Worm (Caenorhabditis elegans): ENCODE results near the gene F40G12.5.

The F40G12.5 gene

ce11 chrV:14230788-14231583 is 39.6 kb downstream of the F40G12.5 start:
- TF ChIP-seq ceh-39 (tag; optimal IDR thresholded peaks at IDR 0.05) (no peak), lsy-2 (tag; optimal IDR thresholded peaks at IDR 0.05) (no peak), blmp-1 (tag; optimal IDR thresholded peaks at IDR 0.05) (peak; percentile 68), elt-3 (tag; optimal IDR thresholded peaks at IDR 0.05) (no peak), hlh-1 (tag; optimal IDR thresholded peaks at IDR 0.05) (no peak), mls-2 (tag; optimal IDR thresholded peaks at IDR 0.05) (no peak), unc-120 (tag; optimal IDR thresholded peaks at IDR 0.05; ENCODE audit: poor library complexity, severe bottlenecking) (no peak)

DNA sequence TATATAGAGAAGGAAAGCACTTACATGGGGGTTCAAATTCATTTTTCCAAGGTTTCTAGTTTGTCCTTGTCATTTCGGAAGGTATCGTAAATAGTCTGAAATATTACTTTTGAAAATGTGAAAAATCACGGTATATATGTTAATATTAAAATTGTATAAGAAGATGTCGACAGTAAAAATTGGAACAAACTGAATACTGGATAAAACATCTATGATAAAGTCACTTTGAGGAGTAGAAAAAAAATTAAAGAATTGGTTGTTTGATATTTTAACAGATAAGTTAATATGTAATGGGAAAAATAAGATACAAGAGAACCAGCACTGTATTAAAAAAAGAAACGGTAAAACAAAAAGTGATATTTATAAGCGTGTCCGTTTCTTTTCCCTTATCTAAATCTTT is 44.3 kb downstream of the F40G12.5 start, which contains the start of gene nep-21:
TSS of gene nep-21 (minus strand) at position 101 of the 400 bp plus-strand sequence.
- no peak for TF ChIP-seq ceh-83 (GFP tag; optimal IDR thresholded peaks at IDR 0.05)
- TF ChIP-seq ceh-43 (GFP tag; optimal IDR thresholded peaks at IDR 0.05): no peak
- no peak for TF ChIP-seq unc-62 (GFP tag; optimal IDR thresholded peaks at IDR 0.05)
- no peak for TF ChIP-seq elt-3 (tag; optimal IDR thresholded peaks at IDR 0.05)
- no peak for TF ChIP-seq lin-32 (GFP tag; optimal IDR thresholded peaks at IDR 0.05)
- TF ChIP-seq ces-1 (GFP tag; optimal IDR thresholded peaks at IDR 0.05): no peak
- no peak for TF ChIP-seq sem-2 (GFP tag; optimal IDR thresholded peaks at IDR 0.05)
- no peak for TF ChIP-seq flh-1 (GFP tag; optimal IDR thresholded peaks at IDR 0.05)
- no peak for TF ChIP-seq drap-1 (GFP tag; optimal IDR thresholded peaks at IDR 0.05)
- no peak for TF ChIP-seq snpc-4 (tag; optimal IDR thresholded peaks at IDR 0.05)
- TF ChIP-seq unc-120 (tag; optimal IDR thresholded peaks at IDR 0.05; ENCODE audit: poor library complexity, severe bottlenecking): no peak
- no peak for TF ChIP-seq tbx-8 (GFP tag; optimal IDR thresholded peaks at IDR 0.05)

DNA sequence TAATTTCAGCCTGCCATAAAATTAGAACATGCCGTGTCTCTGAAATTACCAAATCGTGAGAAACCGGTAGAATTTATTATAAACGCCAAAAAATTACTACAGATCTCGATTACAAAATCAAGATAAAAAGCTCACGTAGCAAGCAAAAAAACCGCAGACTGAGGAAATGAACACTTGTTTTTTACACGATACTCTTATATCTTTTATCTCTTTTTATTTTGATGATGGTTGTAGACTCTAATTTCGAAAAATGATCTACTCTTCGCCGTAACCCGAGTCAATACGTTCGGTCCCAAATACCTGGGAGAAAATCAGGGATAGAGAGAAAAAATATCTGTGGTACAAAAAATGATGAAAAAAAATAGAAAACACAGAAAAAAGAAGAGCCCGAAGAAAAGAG is 47.5 kb downstream of the F40G12.5 start:
- TF ChIP-seq nhr-76 (tag; optimal IDR thresholded peaks at IDR 0.05): no peak
- TF ChIP-seq nhr-28 (tag; optimal IDR thresholded peaks at IDR 0.05): no peak
- no peak for TF ChIP-seq flh-1 (GFP tag; optimal IDR thresholded peaks at IDR 0.05)
- no peak for TF ChIP-seq blmp-1 (tag; optimal IDR thresholded peaks at IDR 0.05)
- no peak for TF ChIP-seq hlh-1 (tag; optimal IDR thresholded peaks at IDR 0.05)
- TF ChIP-seq nhr-2 (tag; optimal IDR thresholded peaks at IDR 0.05): no peak
- TF ChIP-seq sptf-1 (tag; optimal IDR thresholded peaks at IDR 0.05): no peak
- TF ChIP-seq sem-2 (GFP tag; optimal IDR thresholded peaks at IDR 0.05): no peak
- TF ChIP-seq mab-5 (tag; optimal IDR thresholded peaks at IDR 0.05): no peak
- TF ChIP-seq drap-1 (GFP tag; optimal IDR thresholded peaks at IDR 0.05): no peak
- no peak for TF ChIP-seq unc-39 (tag; optimal IDR thresholded peaks at IDR 0.05)
- TF ChIP-seq ces-1 (GFP tag; optimal IDR thresholded peaks at IDR 0.05): no peak
- no peak for TF ChIP-seq snpc-4 (tag; optimal IDR thresholded peaks at IDR 0.05)
- no peak for TF ChIP-seq cnd-1 (tag; optimal IDR thresholded peaks at IDR 0.05)
- no peak for TF ChIP-seq elt-1 (tag; optimal IDR thresholded peaks at IDR 0.05; ENCODE audit: borderline replicate concordance, insufficient read depth)
- TF ChIP-seq ztf-11 (tag; optimal IDR thresholded peaks at IDR 0.05): no peak
- TF ChIP-seq lin-13 (tag; optimal IDR thresholded peaks at IDR 0.05): no peak
- no peak for TF ChIP-seq elt-3 (tag; optimal IDR thresholded peaks at IDR 0.05)
- no peak for TF ChIP-seq tbx-8 (GFP tag; optimal IDR thresholded peaks at IDR 0.05)
